Fruit fly (Drosophila melanogaster) Kc167 (cell line): ENCODE data around the gene CG42819.

Source experiments
- Sin3A ChIP-seq: fragments of >200 bp; optimal IDR thresholded peaks from 2 replicates; lab custom pipeline; 2018; ENCODE audit warnings: missing external identifiers
- h ChIP-seq: fragments of >200 bp; optimal IDR thresholded peaks from 3 replicates; lab custom pipeline; 2018; ENCODE audit warnings: missing external identifiers
- psq ChIP-seq: fragments of >200 bp; optimal IDR thresholded peaks from 2 replicates; lab custom pipeline; 2017; ENCODE audit warnings: missing external identifiers
- ttk ChIP-seq: sonication (Bioruptor generic); optimal IDR thresholded peaks from 2 replicates; lab custom pipeline; 2017; ENCODE audit warnings: missing external identifiers

dm6 chr2L:8423460-8424089 is 34.4 kb upstream of the CG42819 start:
- TF ChIP-seq Sin3A (lab: Kevin White, UChicago) = no peak
- no peak for TF ChIP-seq psq (lab: Kevin White, UChicago)
- TF ChIP-seq ttk (lab: Kevin White, UChicago) = no peak
- no peak for TF ChIP-seq h (lab: Kevin White, UChicago)
